Worm (Caenorhabditis elegans) whole organism, L4 larva: Measurements from ENCODE around the gene T12A2.3.

Experiments
- D1046.2 ChIP-seq: fragments of 200-800 bp; sonication (Bioruptor generic); IDR thresholded peaks from 2 replicates; pipeline ENCODE4 v1.3.6; 2022; ENCODE audit warnings: missing genetic modification characterization, missing compliant biosample characterization
- F10B5.3 ChIP-seq: sonication (generic microtip); optimal IDR thresholded peaks from 2 replicates; lab custom pipeline; 2016; ENCODE audit warnings: mild to moderate bottlenecking, missing genetic modification characterization, missing compliant biosample characterization
- F37D6.2 ChIP-seq: sonication (generic microtip); optimal IDR thresholded peaks from 2 replicates; lab custom pipeline; 2016; ENCODE audit warnings: mild to moderate bottlenecking, missing genetic modification characterization, missing compliant biosample characterization
- T26A8.4 ChIP-seq: fragments of 200-800 bp; sonication (Bioruptor generic); IDR thresholded peaks from 2 replicates; pipeline ENCODE4 v1.3.6; 2022; ENCODE audit warnings: missing genetic modification characterization, missing compliant biosample characterization
- ZK337.2 ChIP-seq: fragments of 200-800 bp; sonication (Bioruptor generic); IDR thresholded peaks from 2 replicates; pipeline ENCODE4 v1.3.6; 2022; ENCODE audit warnings: missing genetic modification reagents, missing genetic modification characterization, missing compliant biosample characterization
- ZK546.5 ChIP-seq, 2 experiments: sonication (generic microtip); optimal IDR thresholded peaks; 2 replicates each; lab custom pipeline; 2017; ENCODE audit warnings: missing biosample characterization in 2 of 2, missing genetic modification characterization in 2 of 2
- aly-2 ChIP-seq: sonication (generic microtip); optimal IDR thresholded peaks from 2 replicates; lab custom pipeline; 2018; ENCODE audit warnings: missing biosample characterization, missing genetic modification characterization
- arid-1 ChIP-seq: fragments of 200-800 bp; sonication (Bioruptor generic); conservative IDR thresholded peaks from 2 replicates; pipeline ENCODE4 v1.3.6; 2022; ENCODE audit warnings: missing genetic modification reagents, missing genetic modification characterization, missing compliant biosample characterization
- ceh-32 ChIP-seq: sonication (generic microtip); optimal IDR thresholded peaks from 2 replicates; lab custom pipeline; 2016; ENCODE audit warnings: mild to moderate bottlenecking, missing genetic modification characterization, missing compliant biosample characterization; ENCODE audit not compliant: poor library complexity
- ctbp-1 ChIP-seq: fragments of 200-800 bp; sonication (Bioruptor generic); IDR thresholded peaks from 2 replicates; pipeline ENCODE4 v1.3.6; 2022; ENCODE audit warnings: missing genetic modification reagents, missing genetic modification characterization, missing compliant biosample characterization
- daf-16 ChIP-seq, 3 experiments: sonication (generic microtip); optimal IDR thresholded peaks; 2 replicates each; lab custom pipeline; 2016 to 2017; ENCODE audit warnings: missing genetic modification characterization in 3 of 3, missing genetic modification reagents in 3 of 3, mild to moderate bottlenecking in 2 of 3, missing compliant biosample characterization in 2 of 3, missing biosample characterization in 1 of 3, moderate library complexity in 1 of 3
- dmd-6 ChIP-seq: fragments of 200-800 bp; sonication (Bioruptor generic); IDR thresholded peaks from 2 replicates; pipeline ENCODE4 v1.3.6; 2022; ENCODE audit warnings: missing genetic modification reagents, missing genetic modification characterization, missing compliant biosample characterization
- dmd-9 ChIP-seq: fragments of 200-800 bp; sonication (Bioruptor generic); IDR thresholded peaks from 2 replicates; pipeline ENCODE4 v1.3.6; 2022; ENCODE audit warnings: missing genetic modification reagents, missing genetic modification characterization, missing compliant biosample characterization
- egl-43 ChIP-seq: fragments of 200-800 bp; sonication (Bioruptor generic); IDR thresholded peaks from 2 replicates; pipeline ENCODE4 v1.3.6; 2022; ENCODE audit warnings: missing genetic modification reagents, missing genetic modification characterization, missing compliant biosample characterization
- fos-1 ChIP-seq: fragments of 150-350 bp; optimal IDR thresholded peaks from 2 replicates; lab custom pipeline; 2014; ENCODE audit warnings: missing biosample characterization, missing genetic modification characterization
- hlh-11 ChIP-seq: fragments of 200-800 bp; sonication (Bioruptor generic); optimal IDR thresholded peaks from 2 replicates; lab custom pipeline; 2018; ENCODE audit warnings: mild to moderate bottlenecking, missing genetic modification characterization, missing compliant biosample characterization
- hlh-30 ChIP-seq: sonication (generic microtip); optimal IDR thresholded peaks from 2 replicates; lab custom pipeline; 2017; ENCODE audit warnings: antibody characterized with exemption, mild to moderate bottlenecking, missing genetic modification characterization, missing compliant biosample characterization; ENCODE audit not compliant: insufficient read depth
- jun-1 ChIP-seq: fragments of 150-350 bp; optimal IDR thresholded peaks from 2 replicates; lab custom pipeline; 2014; ENCODE audit warnings: missing biosample characterization, missing genetic modification reagents, missing genetic modification characterization
- lin-13 ChIP-seq: fragments of 150-350 bp; optimal IDR thresholded peaks from 2 replicates; lab custom pipeline; 2014; ENCODE audit warnings: missing biosample characterization, missing genetic modification reagents, missing genetic modification characterization
- lin-38 ChIP-seq: fragments of 200-800 bp; sonication (Bioruptor generic); IDR thresholded peaks from 2 replicates; pipeline ENCODE4 v1.3.6; 2022; ENCODE audit warnings: missing genetic modification reagents, missing genetic modification characterization, missing compliant biosample characterization
- lir-3 ChIP-seq: sonication (generic microtip); optimal IDR thresholded peaks from 2 replicates; lab custom pipeline; 2016; ENCODE audit warnings: mild to moderate bottlenecking, missing genetic modification characterization, missing compliant biosample characterization
- madf-5 ChIP-seq, 2 experiments: fragments of 200-800 bp; sonication (Bioruptor generic); IDR thresholded peaks; 2 replicates each; pipeline ENCODE4 v1.3.6; 2022; ENCODE audit warnings: missing compliant biosample characterization in 2 of 2, missing genetic modification characterization in 2 of 2
- mdl-1 ChIP-seq, 2 experiments: fragments of 150-350 bp in 1 of 2; sonication (generic microtip) in 1 of 2; optimal IDR thresholded peaks; 2 replicates each; lab custom pipeline; 2014 to 2017; ENCODE audit warnings: missing biosample characterization in 2 of 2, missing genetic modification characterization in 2 of 2
- mdt-29 ChIP-seq: fragments of 200-800 bp; sonication (Bioruptor generic); IDR thresholded peaks from 2 replicates; pipeline ENCODE4 v1.3.6; 2022; ENCODE audit warnings: missing genetic modification reagents, missing genetic modification characterization, missing compliant biosample characterization
- mep-1 ChIP-seq: fragments of 150-350 bp; sonication (generic microtip); optimal IDR thresholded peaks from 3 replicates; lab custom pipeline; 2014; ENCODE audit warnings: missing biosample characterization, missing genetic modification characterization
- mxl-3 ChIP-seq: fragments of 200-800 bp; sonication (Bioruptor generic); optimal IDR thresholded peaks from 2 replicates; lab custom pipeline; 2018; ENCODE audit warnings: mild to moderate bottlenecking, missing genetic modification characterization, missing compliant biosample characterization
- nhr-25 ChIP-seq: sonication (generic microtip); optimal IDR thresholded peaks from 2 replicates; lab custom pipeline; 2017; ENCODE audit warnings: missing genetic modification characterization, mild to moderate bottlenecking, missing compliant biosample characterization, antibody characterized with exemption, moderate library complexity, borderline replicate concordance; ENCODE audit not compliant: insufficient read depth
- nhr-28 ChIP-seq: fragments of 150-350 bp; optimal IDR thresholded peaks from 2 replicates; lab custom pipeline; 2014; ENCODE audit warnings: missing biosample characterization, missing genetic modification characterization
- nhr-48 ChIP-seq: sonication (generic microtip); optimal IDR thresholded peaks from 2 replicates; lab custom pipeline; 2016; ENCODE audit warnings: mild to moderate bottlenecking, missing genetic modification characterization, missing compliant biosample characterization
- nhr-76 ChIP-seq: fragments of 150-350 bp; optimal IDR thresholded peaks from 2 replicates; lab custom pipeline; 2014; ENCODE audit warnings: missing biosample characterization, missing genetic modification characterization
- nhr-77 ChIP-seq: fragments of 150-350 bp; optimal IDR thresholded peaks from 2 replicates; lab custom pipeline; 2014; ENCODE audit warnings: missing biosample characterization, missing genetic modification characterization
- pqm-1 ChIP-seq: sonication (generic microtip); optimal IDR thresholded peaks from 2 replicates; lab custom pipeline; 2017; ENCODE audit warnings: missing biosample characterization, missing genetic modification characterization
- saeg-2 ChIP-seq: fragments of 200-800 bp; sonication (Bioruptor generic); IDR thresholded peaks from 2 replicates; pipeline ENCODE4 v1.3.6; 2022; ENCODE audit warnings: missing genetic modification reagents, missing genetic modification characterization, missing compliant biosample characterization
- snpc-1.2 ChIP-seq: fragments of 200-800 bp; sonication (Bioruptor generic); IDR thresholded peaks from 2 replicates; pipeline ENCODE4 v1.3.6; 2022; ENCODE audit warnings: missing genetic modification reagents, missing genetic modification characterization, missing compliant biosample characterization
- snpc-4 ChIP-seq: fragments of 150-350 bp; optimal IDR thresholded peaks from 2 replicates; lab custom pipeline; 2014; ENCODE audit warnings: missing biosample characterization, missing genetic modification characterization
- tag-97 ChIP-seq: fragments of 200-800 bp; sonication (Bioruptor generic); IDR thresholded peaks from 2 replicates; pipeline ENCODE4 v1.3.6; 2022; ENCODE audit warnings: missing genetic modification characterization, missing compliant biosample characterization
- tra-1 ChIP-seq: fragments of 200-800 bp; sonication (Bioruptor generic); IDR thresholded peaks from 2 replicates; pipeline ENCODE4 v1.3.6; 2022; ENCODE audit warnings: missing genetic modification reagents, missing genetic modification characterization, missing compliant biosample characterization
- unc-62 ChIP-seq, 3 experiments: fragments of 150-350 bp in 1 of 3; sonication (generic microtip); optimal IDR thresholded peaks in 2 of 3; peaks in 1 of 3; 1 replicate in 1 of 3; 2 replicates in 2 of 3; lab custom pipeline; 2014 to 2017; ENCODE audit warnings: missing biosample characterization in 3 of 3, missing genetic modification characterization in 3 of 3, missing genetic modification reagents in 3 of 3, missing genotype in 1 of 3
- vab-7 ChIP-seq: fragments of 200-800 bp; sonication (Bioruptor generic); IDR thresholded peaks from 2 replicates; pipeline ENCODE4 v1.3.6; 2022; ENCODE audit warnings: missing genetic modification reagents, missing genetic modification characterization, missing compliant biosample characterization
- zip-11 ChIP-seq: fragments of 200-800 bp; sonication (Bioruptor generic); IDR thresholded peaks from 2 replicates; pipeline ENCODE4 v1.3.6; 2022; ENCODE audit warnings: missing genetic modification characterization, missing compliant biosample characterization
- zip-2 ChIP-seq: fragments of 150-350 bp; optimal IDR thresholded peaks from 2 replicates; lab custom pipeline; 2014; ENCODE audit warnings: missing biosample characterization, missing genetic modification characterization
- ztf-7 ChIP-seq: fragments of 150-350 bp; optimal IDR thresholded peaks from 2 replicates; lab custom pipeline; 2014; ENCODE audit warnings: missing biosample characterization, missing genetic modification characterization

T12A2.3 gene

DNA sequence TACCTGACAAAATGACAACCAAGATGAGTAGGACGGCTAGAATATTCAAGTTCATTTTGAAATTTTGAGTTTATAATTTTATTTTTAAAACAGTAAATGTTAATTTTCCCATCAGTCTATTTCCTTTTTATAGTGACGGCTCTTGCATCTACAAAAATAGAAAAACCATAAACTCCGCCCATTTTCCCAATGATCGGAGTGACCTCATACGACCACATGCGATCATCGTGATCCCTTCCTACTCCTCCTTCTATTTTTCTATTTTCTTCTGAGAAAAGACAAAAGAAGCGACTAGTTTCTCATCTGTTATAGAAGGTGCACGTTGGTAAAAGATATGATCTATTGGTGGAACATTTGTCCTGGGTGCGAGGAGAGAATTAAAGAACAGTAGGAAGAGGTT lies 25.2 kb upstream of the T12A2.3 start, which contains the start of gene C23G10.11:
C23G10.11 (minus strand) TSS at position 101 of the 400 bp plus-strand sequence.
- peak; percentile 12 for TF ChIP-seq nhr-28
- TF ChIP-seq daf-16 (GFP tag; optimal IDR thresholded peaks at IDR 0.05; lab: Kevin White, UChicago): no peak
- no peak for TF ChIP-seq daf-16 (tag; optimal IDR thresholded peaks at IDR 0.05; lab: Kevin White, UChicago)

DNA sequence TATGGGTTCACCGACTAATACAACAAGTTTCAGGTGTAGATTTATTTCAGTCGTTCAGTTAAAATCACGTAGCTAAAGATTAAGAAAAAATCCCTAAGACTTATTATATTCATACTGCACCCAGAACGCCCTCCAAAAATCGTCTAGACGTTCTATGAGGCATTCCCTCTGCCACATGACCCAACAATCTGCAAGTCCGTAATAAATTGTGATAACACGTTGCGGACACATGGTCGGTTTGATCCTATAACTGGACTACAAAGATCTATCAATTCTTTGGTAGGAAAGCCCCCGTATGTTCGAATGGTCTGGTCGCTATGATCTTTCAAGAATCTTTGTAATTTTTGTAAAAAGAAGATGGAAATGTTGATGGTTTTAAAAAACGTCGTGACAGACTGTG lies 24.7 kb upstream of the T12A2.3 start:
- TF ChIP-seq daf-16 (GFP tag; optimal IDR thresholded peaks at IDR 0.05; lab: Kevin White, UChicago): no peak
- TF ChIP-seq daf-16 (tag; optimal IDR thresholded peaks at IDR 0.05; lab: Kevin White, UChicago): no peak
- no peak for TF ChIP-seq vab-7 (GFP tag; lab: Robert Waterston, UW)
- no peak for TF ChIP-seq pqm-1 (tag; lab: Kevin White, UChicago)
- no peak for TF ChIP-seq mep-1 (tag; lab: Kevin White, UChicago)
- TF ChIP-seq ceh-32 (tag; lab: Kevin White, UChicago): no peak
- no peak for TF ChIP-seq T26A8.4 (GFP tag; lab: Robert Waterston, UW)
- no peak for TF ChIP-seq saeg-2 (GFP tag; lab: Robert Waterston, UW)
- TF ChIP-seq mdl-1 (tag; optimal IDR thresholded peaks at IDR 0.05; lab: Kevin White, UChicago): peak in 1 of 2 experiments; percentile 71
- no peak for TF ChIP-seq ZK546.5 (tag; optimal IDR thresholded peaks at IDR 0.05; lab: Kevin White, UChicago)
- peak; percentile 23 for TF ChIP-seq hlh-11 (tag; lab: Kevin White, UChicago)
- TF ChIP-seq nhr-28: peak; percentile 84
- TF ChIP-seq mxl-3 (GFP tag; lab: Kevin White, UChicago): peak; percentile 92
- TF ChIP-seq F37D6.2 (tag; lab: Kevin White, UChicago): no peak
- TF ChIP-seq zip-11 (GFP tag; lab: Robert Waterston, UW): no peak
- TF ChIP-seq dmd-6 (GFP tag; lab: Robert Waterston, UW): 0 out of 2 replicates have a peak, but pooled peaks have one; percentile 8
- no peak for TF ChIP-seq tra-1 (GFP tag; lab: Robert Waterston, UW)
- TF ChIP-seq fos-1 (tag; lab: Kevin White, UChicago): no peak
- peak; percentile 14 for TF ChIP-seq hlh-30 (tag; lab: Kevin White, UChicago)
- TF ChIP-seq nhr-76 (tag; lab: Kevin White, UChicago): no peak
- no peak for TF ChIP-seq aly-2 (tag; lab: Kevin White, UChicago)
- no peak for TF ChIP-seq arid-1 (GFP tag; lab: Robert Waterston, UW)
- no peak for TF ChIP-seq jun-1 (tag; lab: Kevin White, UChicago)
- no peak for TF ChIP-seq madf-5 (GFP tag; IDR thresholded peaks at IDR 0.05; lab: Robert Waterston, UW)
- TF ChIP-seq egl-43 (GFP tag; lab: Robert Waterston, UW): no peak
- no peak for TF ChIP-seq unc-62 (GFP tag; optimal IDR thresholded peaks at IDR 0.05 in 1 of 2; lab: Kevin White, UChicago)
- no peak for TF ChIP-seq unc-62 (tag; optimal IDR thresholded peaks at IDR 0.05; lab: Kevin White, UChicago)
- no peak for TF ChIP-seq dmd-9 (GFP tag; lab: Robert Waterston, UW)
- no peak for TF ChIP-seq ctbp-1 (GFP tag; lab: Robert Waterston, UW)
- no peak for TF ChIP-seq nhr-77 (tag; lab: Kevin White, UChicago)
- peak; percentile 83 for TF ChIP-seq nhr-48 (tag; lab: Kevin White, UChicago)
- no peak for TF ChIP-seq zip-2 (tag; lab: Kevin White, UChicago)
- no peak for TF ChIP-seq nhr-25 (tag; lab: Kevin White, UChicago)
- TF ChIP-seq D1046.2 (GFP tag; lab: Robert Waterston, UW): no peak
- TF ChIP-seq lir-3: no peak
- TF ChIP-seq mdt-29 (GFP tag; lab: Robert Waterston, UW): no peak

DNA sequence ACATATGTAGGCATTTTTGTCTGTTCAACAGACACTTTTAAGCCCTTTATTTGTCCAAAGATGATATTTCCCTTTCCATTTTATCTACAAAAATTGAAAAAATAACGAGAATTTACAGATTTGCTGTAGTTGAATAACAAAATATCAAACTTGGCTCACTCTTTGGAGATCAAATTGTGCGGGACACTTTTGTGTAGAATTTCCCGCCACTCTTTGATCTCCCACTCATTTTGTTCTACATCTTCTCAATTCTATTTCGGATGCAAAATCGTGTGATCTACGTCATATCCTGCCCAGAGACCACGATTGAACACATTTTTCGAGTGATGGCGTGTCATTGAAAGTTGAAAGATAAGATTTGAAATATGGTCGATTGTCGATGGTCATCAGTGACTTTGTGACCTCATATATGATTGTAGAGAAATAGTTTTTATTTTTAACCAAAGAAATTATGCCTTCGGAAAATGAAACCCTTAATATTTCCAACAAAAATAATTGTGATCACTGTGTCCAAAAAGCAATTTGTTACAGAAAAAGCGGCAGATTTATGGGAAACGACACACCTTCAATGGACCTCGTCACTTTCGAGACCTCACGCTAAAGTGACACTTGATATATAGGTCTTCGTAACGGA lies 23.7 kb upstream of the T12A2.3 start, which contains the start of gene hot-4:
hot-4 (plus strand) TSS at position 584 of the 634 bp plus-strand sequence.
- TF ChIP-seq lin-38 (GFP tag; lab: Robert Waterston, UW): no peak
- no peak for TF ChIP-seq ztf-7 (tag; lab: Kevin White, UChicago)
- TF ChIP-seq F10B5.3 (tag; lab: Kevin White, UChicago): no peak
- TF ChIP-seq snpc-4 (tag; lab: Kevin White, UChicago): no peak
- TF ChIP-seq ZK337.2 (GFP tag; lab: Robert Waterston, UW): no peak
- TF ChIP-seq snpc-1.2 (GFP tag; lab: Robert Waterston, UW): no peak
- no peak for TF ChIP-seq tag-97 (GFP tag; lab: Robert Waterston, UW)
- TF ChIP-seq lin-13 (GFP tag; lab: Kevin White, UChicago): no peak
- no peak for TF ChIP-seq ZK546.5 (tag; optimal IDR thresholded peaks at IDR 0.05; lab: Kevin White, UChicago)
- no peak for TF ChIP-seq daf-16 (GFP tag; optimal IDR thresholded peaks at IDR 0.05; lab: Kevin White, UChicago)
- TF ChIP-seq daf-16 (tag; optimal IDR thresholded peaks at IDR 0.05; lab: Kevin White, UChicago): no peak
